Fruit fly (Drosophila melanogaster): ENCODE measurements around the gene CG11333.

Gene CG11333

DNA sequence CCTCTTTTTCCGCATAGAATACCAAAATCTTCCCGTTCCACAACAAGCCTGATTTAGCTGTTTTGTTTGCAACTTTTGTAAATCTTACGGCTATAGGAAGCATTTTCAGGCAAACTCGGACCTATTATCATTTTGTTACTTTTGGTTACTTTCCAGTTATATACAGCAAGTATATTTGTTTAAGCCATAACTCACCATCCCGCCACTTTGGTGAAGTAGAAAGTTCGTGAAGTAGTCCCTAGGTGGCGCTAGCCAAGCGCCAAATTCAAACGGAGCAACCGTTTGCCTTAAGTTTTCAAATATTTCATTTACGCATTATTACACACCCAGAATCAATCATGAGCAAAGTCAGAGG, at the start of gene CG11333, which contains the start of gene CG11334 (continued):
- TF ChIP-seq CG2116 (GFP tag; optimal IDR thresholded peaks at IDR 0.05) = peak; percentile 62
- no peak for TF ChIP-seq Gug (GFP tag; IDR thresholded peaks at IDR 0.05)
- no peak for TF ChIP-seq cas (GFP tag; IDR thresholded peaks at IDR 0.05)
- no peak for TF ChIP-seq CG16815 (GFP tag; optimal IDR thresholded peaks at IDR 0.05)
- TF ChIP-seq CG8765 (GFP tag; IDR thresholded peaks at IDR 0.05) = no peak
- peak; percentile 51 for TF ChIP-seq CG15514 (GFP tag; optimal IDR thresholded peaks at IDR 0.05)
- TF ChIP-seq ems (GFP tag; optimal IDR thresholded peaks at IDR 0.05) = no peak
- TF ChIP-seq bcd (GFP tag; optimal IDR thresholded peaks at IDR 0.05) = no peak
- TF ChIP-seq Ets65A (GFP tag) = peak; percentile 67
- no peak for TF ChIP-seq CG32767 (GFP tag; IDR thresholded peaks at IDR 0.05)
- no peak for TF ChIP-seq YL-1 (GFP tag; optimal IDR thresholded peaks at IDR 0.05)
- peak; percentile 97 for TF ChIP-seq Dp (GFP tag; optimal IDR thresholded peaks at IDR 0.05)
- TF ChIP-seq pnt (GFP tag; optimal IDR thresholded peaks at IDR 0.05) = no peak
- TF ChIP-seq D (optimal IDR thresholded peaks at IDR 0.05) = no peak
- TF ChIP-seq D (GFP tag; optimal IDR thresholded peaks at IDR 0.05) = no peak
- no peak for TF ChIP-seq abd-A (tag; optimal IDR thresholded peaks at IDR 0.05)
- peak; percentile 45 for TF ChIP-seq CG1603 (tag; optimal IDR thresholded peaks at IDR 0.05)
- TF ChIP-seq stwl (tag; optimal IDR thresholded peaks at IDR 0.05) = peak; percentile 30
- TF ChIP-seq CG17186 (GFP tag; optimal IDR thresholded peaks at IDR 0.05) = peak; percentile 26
- no peak for TF ChIP-seq CG43689 (GFP tag; IDR thresholded peaks at IDR 0.05)
- no peak for TF ChIP-seq Atf-2 (GFP tag; optimal IDR thresholded peaks at IDR 0.05)
- peak; percentile 45 for TF ChIP-seq sens (GFP tag)
- TF ChIP-seq sc (optimal IDR thresholded peaks at IDR 0.05) = no peak
- TF ChIP-seq sc (GFP tag; optimal IDR thresholded peaks at IDR 0.05) = no peak
- peak; percentile 50 for TF ChIP-seq trem (tag; optimal IDR thresholded peaks at IDR 0.05)
- no peak for TF ChIP-seq E2f1 (GFP tag; IDR thresholded peaks at IDR 0.05)
- TF ChIP-seq CG11696 (GFP tag; IDR thresholded peaks at IDR 0.05) = no peak

DNA sequence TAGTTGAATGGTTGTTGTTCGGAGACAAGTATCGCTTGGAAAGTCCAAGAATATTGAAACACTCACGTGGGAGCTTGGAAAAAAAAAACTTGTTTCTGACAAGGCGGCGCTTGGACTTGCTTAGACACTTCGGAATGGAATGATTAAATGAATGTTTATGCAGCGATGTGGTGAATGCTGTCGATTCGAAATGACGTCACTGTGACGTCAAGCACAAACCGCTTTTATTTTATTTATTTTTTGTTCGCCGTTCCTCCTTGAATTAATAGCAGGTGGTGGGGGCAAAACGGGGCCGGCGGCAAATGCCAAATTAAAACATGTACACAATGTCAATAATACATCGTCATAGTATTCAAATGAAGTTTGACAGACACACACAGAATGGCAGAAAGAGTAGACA, 43.6 kb upstream of the CG11333 start:
- TF ChIP-seq CG15514 (GFP tag; optimal IDR thresholded peaks at IDR 0.05) = no peak
- no peak for TF ChIP-seq caup (GFP tag; optimal IDR thresholded peaks at IDR 0.05; ENCODE audit: severe bottlenecking)
- peak; percentile 13 for TF ChIP-seq abd-A (tag; optimal IDR thresholded peaks at IDR 0.05)
- TF ChIP-seq chinmo (GFP tag; IDR thresholded peaks at IDR 0.05; ENCODE audit: partially characterized antibody) = 0 out of 4 replicates have a peak, but pooled peaks have one; percentile 71
- peak; percentile 87 for TF ChIP-seq sd (tag; optimal IDR thresholded peaks at IDR 0.05)
- no peak for TF ChIP-seq cas (GFP tag; IDR thresholded peaks at IDR 0.05)
- 0 out of 2 replicates have a peak, but pooled peaks have one; percentile 7 for TF ChIP-seq dati (GFP tag; IDR thresholded peaks at IDR 0.05)
- TF ChIP-seq CG10543 (GFP tag; optimal IDR thresholded peaks at IDR 0.05) = peak; percentile 1

DNA sequence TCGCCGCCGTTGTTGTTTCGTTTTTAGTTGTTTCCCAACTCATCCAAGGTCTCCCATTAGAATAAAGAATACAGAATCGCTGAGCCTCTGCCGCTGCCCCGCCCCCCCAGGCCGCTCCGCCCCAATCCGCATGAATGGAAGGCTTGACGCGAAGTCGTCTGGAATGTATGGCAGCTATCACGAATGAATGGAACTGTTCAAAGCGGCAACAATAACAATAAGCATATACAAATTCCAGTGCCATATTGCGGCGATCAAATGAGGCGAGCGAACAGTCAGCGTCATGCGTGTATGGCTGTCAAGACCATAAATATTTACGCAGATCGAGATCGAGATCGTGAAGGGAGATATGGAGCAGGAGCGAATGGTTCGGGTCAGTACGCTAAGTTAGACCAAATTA, 42.4 kb upstream of the CG11333 start:
- TF ChIP-seq salm (tag; optimal IDR thresholded peaks at IDR 0.05) (no peak), CG31441 (GFP tag; IDR thresholded peaks at IDR 0.05) (no peak), Nf-YC (tag; optimal IDR thresholded peaks at IDR 0.05) (peak; percentile 4), CG18599 (GFP tag; optimal IDR thresholded peaks at IDR 0.05) (peak; percentile 20), crol (GFP tag; IDR thresholded peaks at IDR 0.05) (peak; percentile 55), Deaf1 (tag; optimal IDR thresholded peaks at IDR 0.05) (peak; percentile 3), cad (GFP tag; optimal IDR thresholded peaks at IDR 0.05) (no peak), CG15269 (tag; optimal IDR thresholded peaks at IDR 0.05) (peak; percentile 24), chinmo (GFP tag; IDR thresholded peaks at IDR 0.05; ENCODE audit: partially characterized antibody) (peak; percentile 92; the same call in 3 of the 4 replicates), CG9817 (tag; optimal IDR thresholded peaks at IDR 0.05) (peak; percentile 7), pnt (GFP tag; optimal IDR thresholded peaks at IDR 0.05) (no peak), CG7839 (tag; optimal IDR thresholded peaks at IDR 0.05) (peak; percentile 6), fru (optimal IDR thresholded peaks at IDR 0.05) (no peak), CG34376 (GFP tag; optimal IDR thresholded peaks at IDR 0.05) (peak; percentile 70), CG6175 (GFP tag; IDR thresholded peaks at IDR 0.05) (0 out of 3 replicates have a peak, but pooled peaks have one; percentile 47), CG8290 (GFP tag; optimal IDR thresholded peaks at IDR 0.05) (no peak), CG8290 (tag; optimal IDR thresholded peaks at IDR 0.05) (peak in 1 of 2 experiments; percentile 34), Pdp1 (GFP tag; optimal IDR thresholded peaks at IDR 0.05) (peak in 1 of 2 experiments; percentile 9), mirr (GFP tag; optimal IDR thresholded peaks at IDR 0.05) (peak; percentile 50), CG17328 (GFP tag; IDR thresholded peaks at IDR 0.05) (no peak), grn (GFP tag; optimal IDR thresholded peaks at IDR 0.05) (peak; percentile 56)
